Fruit fly (Drosophila melanogaster) Kc167 (cell line): ENCODE measurements around the gene Lk.

ENCODE experiments used
- h ChIP-seq: fragments of >200 bp; optimal IDR thresholded peaks from 3 replicates; lab custom pipeline; 2018; ENCODE audit warnings: missing external identifiers
- insv ChIP-seq: fragments of >200 bp; optimal IDR thresholded peaks from 3 replicates; lab custom pipeline; 2018; ENCODE audit warnings: missing external identifiers
- ttk ChIP-seq: sonication (Bioruptor generic); optimal IDR thresholded peaks from 2 replicates; lab custom pipeline; 2017; ENCODE audit warnings: missing external identifiers

dm6 chr3L:14558947-14559509 is 1.5 kb downstream of the Lk start:
- TF ChIP-seq insv (lab: Kevin White, UChicago) (no peak), h (lab: Kevin White, UChicago) (no peak), ttk (lab: Kevin White, UChicago) (no peak)
